Worm (Caenorhabditis elegans) whole organism, L4 larva: Measurements from ENCODE around the gene clec-185.
A peak's percentile ranks its signal among the peaks of the same experiment; 100 is the strongest.

Source experiments
- D1046.2 ChIP-seq: fragments of 200-800 bp; sonication (Bioruptor generic); IDR thresholded peaks from 2 replicates; pipeline ENCODE4 v1.3.6; 2022; ENCODE audit warnings: missing genetic modification characterization, missing compliant biosample characterization
- F49E8.2 ChIP-seq: sonication (generic microtip); optimal IDR thresholded peaks from 2 replicates; lab custom pipeline; 2016; ENCODE audit warnings: missing compliant biosample characterization, mild to moderate bottlenecking, missing genetic modification characterization, borderline replicate concordance
- T20F7.1 ChIP-seq: fragments of 200-800 bp; sonication (Bioruptor generic); optimal IDR thresholded peaks from 2 replicates; lab custom pipeline; 2018; ENCODE audit warnings: mild to moderate bottlenecking, missing genetic modification characterization, missing compliant biosample characterization
- Y105C5A.15 ChIP-seq: fragments of 200-800 bp; sonication (Bioruptor generic); IDR thresholded peaks from 2 replicates; pipeline ENCODE4 v1.3.6; 2022; ENCODE audit warnings: missing genetic modification characterization, missing compliant biosample characterization
- Y48G9A.11 ChIP-seq: fragments of 200-800 bp; sonication (Bioruptor generic); IDR thresholded peaks from 2 replicates; pipeline ENCODE4 v1.3.6; 2022; ENCODE audit warnings: missing genetic modification reagents, missing genetic modification characterization, missing compliant biosample characterization
- Y5F2A.4 ChIP-seq: fragments of 200-800 bp; sonication (Bioruptor generic); optimal IDR thresholded peaks from 2 replicates; lab custom pipeline; 2018; ENCODE audit warnings: mild to moderate bottlenecking, missing genetic modification characterization, missing compliant biosample characterization
- aha-1 ChIP-seq: fragments of 150-350 bp; peaks from one replicate; lab custom pipeline; 2014; ENCODE audit warnings: missing biosample characterization, missing genetic modification characterization
- aly-2 ChIP-seq: sonication (generic microtip); optimal IDR thresholded peaks from 2 replicates; lab custom pipeline; 2018; ENCODE audit warnings: missing biosample characterization, missing genetic modification characterization
- ama-1 ChIP-seq: fragments of 150-350 bp; optimal IDR thresholded peaks from 2 replicates; lab custom pipeline; 2014; ENCODE audit warnings: inconsistent platforms, mixed read lengths
- ceh-44 ChIP-seq: fragments of 200-800 bp; sonication (Bioruptor generic); IDR thresholded peaks from 2 replicates; pipeline ENCODE4 v1.3.6; 2022; ENCODE audit warnings: missing genetic modification reagents, missing genetic modification characterization, missing compliant biosample characterization
- daf-16 ChIP-seq, 3 experiments: sonication (generic microtip); optimal IDR thresholded peaks; 2 replicates each; lab custom pipeline; 2016 to 2017; ENCODE audit warnings: missing genetic modification characterization in 3 of 3, missing genetic modification reagents in 3 of 3, mild to moderate bottlenecking in 2 of 3, missing compliant biosample characterization in 2 of 3, missing biosample characterization in 1 of 3, moderate library complexity in 1 of 3
- daf-19 ChIP-seq: fragments of 200-800 bp; sonication (Bioruptor generic); conservative IDR thresholded peaks from 2 replicates; pipeline ENCODE4 v1.3.6; 2022; ENCODE audit warnings: missing genetic modification characterization, missing compliant biosample characterization
- dpl-1 ChIP-seq: fragments of 150-350 bp; optimal IDR thresholded peaks from 2 replicates; lab custom pipeline; 2014; ENCODE audit warnings: missing biosample characterization, missing genetic modification reagents, missing genetic modification characterization
- dve-1 ChIP-seq: sonication (generic microtip); optimal IDR thresholded peaks from 2 replicates; lab custom pipeline; 2017; ENCODE audit warnings: antibody characterized with exemption, mild to moderate bottlenecking, missing genetic modification characterization, missing compliant biosample characterization; ENCODE audit not compliant: insufficient read depth
- egl-43 ChIP-seq: fragments of 200-800 bp; sonication (Bioruptor generic); IDR thresholded peaks from 2 replicates; pipeline ENCODE4 v1.3.6; 2022; ENCODE audit warnings: missing genetic modification reagents, missing genetic modification characterization, missing compliant biosample characterization
- fkh-10 ChIP-seq: fragments of 150-350 bp; optimal IDR thresholded peaks from 2 replicates; lab custom pipeline; 2014; ENCODE audit warnings: missing biosample characterization, missing genetic modification reagents, missing genetic modification characterization
- hif-1 ChIP-seq, 2 experiments: sonication (generic microtip); optimal IDR thresholded peaks; 2 replicates each; lab custom pipeline; 2016 to 2017; ENCODE audit warnings: missing compliant biosample characterization in 2 of 2, missing genetic modification characterization in 2 of 2, missing genetic modification reagents in 2 of 2, missing genotype in 2 of 2, mild to moderate bottlenecking in 1 of 2
- hlh-30 ChIP-seq: sonication (generic microtip); optimal IDR thresholded peaks from 2 replicates; lab custom pipeline; 2017; ENCODE audit warnings: antibody characterized with exemption, mild to moderate bottlenecking, missing genetic modification characterization, missing compliant biosample characterization; ENCODE audit not compliant: insufficient read depth
- hmg-1.1 ChIP-seq: fragments of 200-800 bp; sonication (Bioruptor generic); IDR thresholded peaks from 2 replicates; pipeline ENCODE4 v1.3.6; 2022; ENCODE audit warnings: missing genetic modification reagents, missing genetic modification characterization, missing compliant biosample characterization
- lim-7 ChIP-seq: fragments of 200-800 bp; sonication (Bioruptor generic); IDR thresholded peaks from 2 replicates; pipeline ENCODE4 v1.3.6; 2022; ENCODE audit warnings: missing genetic modification characterization, missing compliant biosample characterization
- lin-15B ChIP-seq: fragments of 150-350 bp; sonication (generic microtip); optimal IDR thresholded peaks from 3 replicates; lab custom pipeline; 2014; ENCODE audit warnings: missing biosample characterization, missing genetic modification characterization
- lin-38 ChIP-seq: fragments of 200-800 bp; sonication (Bioruptor generic); IDR thresholded peaks from 2 replicates; pipeline ENCODE4 v1.3.6; 2022; ENCODE audit warnings: missing genetic modification reagents, missing genetic modification characterization, missing compliant biosample characterization
- lsy-2 ChIP-seq, 2 experiments: fragments of 150-350 bp in 1 of 2; sonication (generic microtip) in 1 of 2; optimal IDR thresholded peaks; 2 replicates each; lab custom pipeline; 2014 to 2017; ENCODE audit warnings: missing biosample characterization in 2 of 2, missing genetic modification characterization in 2 of 2
- mes-2 ChIP-seq: sonication (generic microtip); optimal IDR thresholded peaks from 2 replicates; lab custom pipeline; 2016; ENCODE audit warnings: missing genotype, mild to moderate bottlenecking, missing genetic modification characterization, missing compliant biosample characterization; ENCODE audit not compliant: poor library complexity, severe bottlenecking
- mxl-2 ChIP-seq: fragments of 200-800 bp; sonication (Bioruptor generic); conservative IDR thresholded peaks from 2 replicates; pipeline ENCODE4 v1.3.6; 2022; ENCODE audit warnings: missing genetic modification reagents, missing genetic modification characterization, missing compliant biosample characterization
- nhr-102 ChIP-seq: sonication (generic microtip); optimal IDR thresholded peaks from 2 replicates; lab custom pipeline; 2016; ENCODE audit warnings: mild to moderate bottlenecking, missing genetic modification characterization, moderate library complexity, missing compliant biosample characterization
- nhr-111 ChIP-seq: fragments of 200-800 bp; sonication (Bioruptor generic); optimal IDR thresholded peaks from 2 replicates; lab custom pipeline; 2018; ENCODE audit warnings: mild to moderate bottlenecking, missing genetic modification characterization, missing compliant biosample characterization
- php-3 ChIP-seq: fragments of 200-800 bp; sonication (Bioruptor generic); IDR thresholded peaks from 2 replicates; pipeline ENCODE4 v1.3.6; 2022; ENCODE audit warnings: missing genetic modification reagents, missing genetic modification characterization, missing compliant biosample characterization
- rbr-2 ChIP-seq: sonication (generic microtip); optimal IDR thresholded peaks from 2 replicates; lab custom pipeline; 2016; ENCODE audit warnings: missing genotype, missing genetic modification characterization, missing compliant biosample characterization
- saeg-2 ChIP-seq: fragments of 200-800 bp; sonication (Bioruptor generic); IDR thresholded peaks from 2 replicates; pipeline ENCODE4 v1.3.6; 2022; ENCODE audit warnings: missing genetic modification reagents, missing genetic modification characterization, missing compliant biosample characterization
- set-16 ChIP-seq: fragments of 200-800 bp; sonication (Bioruptor generic); IDR thresholded peaks from 2 replicates; pipeline ENCODE4 v1.3.6; 2022; ENCODE audit warnings: missing genetic modification reagents, missing genetic modification characterization, missing compliant biosample characterization
- tag-97 ChIP-seq: fragments of 200-800 bp; sonication (Bioruptor generic); IDR thresholded peaks from 2 replicates; pipeline ENCODE4 v1.3.6; 2022; ENCODE audit warnings: missing genetic modification characterization, missing compliant biosample characterization
- unc-130 ChIP-seq: sonication (generic microtip); optimal IDR thresholded peaks from 2 replicates; lab custom pipeline; 2016; ENCODE audit warnings: missing genetic modification reagents, missing genetic modification characterization, missing compliant biosample characterization
- zfp-2 ChIP-seq: sonication (generic microtip); optimal IDR thresholded peaks from 2 replicates; lab custom pipeline; 2016; ENCODE audit warnings: mild to moderate bottlenecking, missing genetic modification characterization, missing compliant biosample characterization
- zfp-3 ChIP-seq: fragments of 200-800 bp; sonication (Bioruptor generic); conservative IDR thresholded peaks from 2 replicates; pipeline ENCODE4 v1.3.6; 2022; ENCODE audit warnings: missing genetic modification reagents, missing genetic modification characterization, missing compliant biosample characterization
- zip-11 ChIP-seq: fragments of 200-800 bp; sonication (Bioruptor generic); IDR thresholded peaks from 2 replicates; pipeline ENCODE4 v1.3.6; 2022; ENCODE audit warnings: missing genetic modification characterization, missing compliant biosample characterization
- zip-2 ChIP-seq: fragments of 150-350 bp; optimal IDR thresholded peaks from 2 replicates; lab custom pipeline; 2014; ENCODE audit warnings: missing biosample characterization, missing genetic modification characterization
- ztf-11 ChIP-seq: fragments of 150-350 bp; optimal IDR thresholded peaks from 2 replicates; lab custom pipeline; 2014; ENCODE audit warnings: missing biosample characterization, missing genetic modification characterization
- ztf-7 ChIP-seq: fragments of 150-350 bp; optimal IDR thresholded peaks from 2 replicates; lab custom pipeline; 2014; ENCODE audit warnings: missing biosample characterization, missing genetic modification characterization

clec-185 gene

DNA sequence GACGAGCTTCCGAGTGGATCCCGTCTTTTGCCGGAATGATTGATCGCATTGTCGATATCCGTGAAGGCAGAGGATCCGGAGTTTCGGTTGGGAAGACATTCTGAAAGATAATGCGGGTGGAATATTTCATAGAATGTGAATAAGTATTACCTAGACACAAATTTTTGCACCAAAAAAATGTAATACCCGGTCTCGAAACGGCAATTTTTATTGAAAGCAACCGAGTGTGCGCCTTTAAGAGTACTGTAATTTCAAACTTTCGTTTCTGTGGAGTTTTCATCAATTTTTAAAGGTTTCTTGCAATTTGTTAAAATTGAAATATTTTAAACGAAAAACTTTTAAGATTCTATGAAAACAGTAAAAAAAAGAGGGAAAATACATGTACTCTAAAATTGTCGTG is 5.5 kb downstream of the clec-185 start, which contains the start of gene C25G4.2:
C25G4.2 (minus strand) TSS at position 100 of the 400 bp plus-strand sequence.
- TF ChIP-seq nhr-111 (GFP tag; lab: Kevin White, UChicago) (no peak), zfp-3 (no peak), F49E8.2 (tag; lab: Kevin White, UChicago) (no peak), aha-1 (peak; percentile 96)
- TF ChIP-seq, all 104 proteins: peak for 1

DNA sequence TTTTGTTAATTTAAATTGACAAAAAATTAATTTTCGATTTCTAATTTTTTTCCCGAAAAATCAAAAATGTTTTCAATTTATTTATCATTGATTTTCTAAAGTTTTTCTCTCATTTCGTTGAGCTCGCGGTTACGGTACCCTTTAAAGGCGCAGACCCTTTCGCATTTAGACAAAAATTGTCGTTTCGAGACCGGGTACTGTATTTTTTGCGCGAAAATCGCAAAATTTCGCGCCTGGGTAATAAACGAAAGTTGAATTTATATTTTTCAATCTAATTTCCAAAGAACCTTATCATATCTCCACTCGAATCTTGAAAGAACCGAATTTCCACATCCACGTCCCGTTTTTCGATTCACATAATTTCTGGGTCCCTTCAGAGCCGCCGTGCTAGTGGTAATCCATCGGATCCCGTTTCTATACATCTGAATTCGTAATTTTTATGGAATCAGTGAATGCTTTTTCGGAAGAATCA is 7.0 kb downstream of the clec-185 start, which contains the start of gene C25G4.3:
C25G4.3 (minus strand) TSS at position 422 of the 472 bp plus-strand sequence.
- no peak for TF ChIP-seq hmg-1.1
- TF ChIP-seq ceh-44 (GFP tag; lab: Robert Waterston, UW), result no peak
- TF ChIP-seq rbr-2 (tag; lab: Kevin White, UChicago), result no peak
- no peak for TF ChIP-seq set-16 (GFP tag; lab: Robert Waterston, UW)
- no peak for TF ChIP-seq dve-1 (tag; lab: Kevin White, UChicago)
- no peak for TF ChIP-seq lin-15B (tag; lab: Kevin White, UChicago)
- TF ChIP-seq nhr-102 (tag; lab: Kevin White, UChicago), result no peak
- TF ChIP-seq lim-7, result no peak
- TF ChIP-seq unc-130 (GFP tag; lab: Kevin White, UChicago), result no peak
- no peak for TF ChIP-seq lsy-2 (tag; optimal IDR thresholded peaks at IDR 0.05; lab: Kevin White, UChicago)
- no peak for TF ChIP-seq Y5F2A.4 (GFP tag; lab: Kevin White, UChicago)
- no peak for TF ChIP-seq daf-19 (GFP tag; lab: Robert Waterston, UW)
- TF ChIP-seq saeg-2 (GFP tag; lab: Robert Waterston, UW), result no peak

DNA sequence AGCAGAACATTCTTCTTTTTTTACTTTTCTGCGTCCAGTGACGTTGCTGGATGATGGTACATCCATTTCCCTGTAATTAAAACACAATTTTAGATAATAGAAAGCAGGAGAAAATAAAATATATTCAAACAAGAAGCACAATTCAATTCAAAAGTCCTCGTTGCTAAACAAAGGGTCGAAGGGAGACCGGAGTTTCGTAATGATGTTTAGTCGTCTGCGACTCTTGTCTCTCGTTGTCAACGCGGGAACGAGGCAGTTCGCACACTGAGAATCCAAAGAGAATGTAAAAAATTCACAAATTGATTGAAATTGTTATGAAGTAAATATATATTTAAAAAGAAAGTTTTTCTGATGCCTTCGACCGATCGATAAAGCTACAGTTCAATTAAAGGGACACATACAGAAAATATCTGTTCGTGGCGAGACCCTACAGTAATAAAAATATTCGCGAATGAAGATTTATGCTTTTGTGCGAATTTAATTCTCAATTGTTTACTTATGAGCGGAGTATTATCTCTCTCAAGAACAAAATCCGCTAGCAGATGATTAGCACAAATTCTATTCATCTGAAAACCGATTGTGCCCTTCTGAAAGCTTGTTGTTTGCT is 12.9 kb downstream of the clec-185 start, which contains the start of gene dpy-26:
dpy-26 (minus strand) TSS at position 111 of the 607 bp plus-strand sequence.
- no peak for TF ChIP-seq D1046.2
- peak; percentile 60 for TF ChIP-seq mes-2 (tag; lab: Kevin White, UChicago)
- TF ChIP-seq F49E8.2 (tag; lab: Kevin White, UChicago), result peak; percentile 20
- TF ChIP-seq dpl-1 (GFP tag; lab: Kevin White, UChicago), result peak; percentile 45
- peak; percentile 95 for TF ChIP-seq T20F7.1
- no peak for TF ChIP-seq daf-16 (GFP tag; optimal IDR thresholded peaks at IDR 0.05; lab: Kevin White, UChicago)
- no peak for TF ChIP-seq daf-16 (tag; optimal IDR thresholded peaks at IDR 0.05; lab: Kevin White, UChicago)
- TF ChIP-seq fkh-10 (GFP tag; lab: Kevin White, UChicago), result peak; percentile 3

DNA sequence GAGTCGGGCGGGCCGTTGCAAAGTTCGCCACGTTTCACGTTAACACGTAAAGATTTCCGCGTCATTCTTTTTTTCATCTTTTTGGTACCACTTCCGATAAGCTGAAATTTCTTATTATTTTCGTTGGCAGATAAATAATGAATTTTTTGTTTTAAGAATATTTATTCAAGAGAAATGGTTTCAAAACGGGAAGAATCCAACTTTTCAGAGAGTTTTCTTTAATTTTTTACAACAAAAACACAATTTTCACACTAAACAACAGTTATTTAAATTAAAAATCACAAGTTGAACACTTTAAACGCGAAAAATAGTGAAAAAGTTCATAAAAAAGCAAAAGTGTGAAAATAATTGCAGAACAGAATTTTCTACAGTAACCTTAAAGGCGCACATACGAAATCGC is 15.7 kb downstream of the clec-185 start, which contains the start of gene spe-44:
spe-44 (minus strand) TSS at position 101 of the 400 bp plus-strand sequence.
- TF ChIP-seq egl-43 (GFP tag; lab: Robert Waterston, UW) (no peak), Y105C5A.15 (no peak)

DNA sequence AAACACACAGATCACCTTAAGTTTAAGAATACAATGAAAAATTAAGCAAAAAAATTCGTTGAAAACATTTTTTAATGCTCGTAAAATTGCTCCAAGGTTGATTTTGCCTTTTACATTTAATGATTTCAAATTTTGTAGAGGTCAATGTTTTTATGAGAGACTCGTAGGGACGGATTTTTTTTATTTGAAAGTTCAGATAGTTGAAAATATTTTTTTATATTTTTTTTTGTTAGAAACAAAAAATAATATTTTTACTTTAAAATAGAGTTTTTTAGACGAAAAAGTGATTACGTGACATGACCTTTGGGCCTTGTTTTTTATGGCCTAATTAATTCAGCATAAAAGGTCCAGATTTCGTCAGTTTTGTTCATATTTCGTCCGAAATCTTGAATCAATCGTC is 16.3 kb downstream of the clec-185 start, which contains the start of gene smz-1:
smz-1 (plus strand) TSS at position 301 of the 400 bp plus-strand sequence.
- TF ChIP-seq Y48G9A.11 (no peak), zfp-3 (no peak), dpl-1 (GFP tag; lab: Kevin White, UChicago) (no peak), mes-2 (tag; lab: Kevin White, UChicago) (no peak), mxl-2 (GFP tag; lab: Robert Waterston, UW) (no peak), hif-1 (tag; optimal IDR thresholded peaks at IDR 0.05; lab: Kevin White, UChicago) (no peak), zip-11 (GFP tag; lab: Robert Waterston, UW) (no peak), T20F7.1 (no peak), ztf-11 (tag; lab: Kevin White, UChicago) (no peak), hlh-30 (tag; lab: Kevin White, UChicago) (no peak), aly-2 (tag; lab: Kevin White, UChicago) (no peak), ztf-7 (tag; lab: Kevin White, UChicago) (no peak), php-3 (GFP tag; lab: Robert Waterston, UW) (no peak), tag-97 (GFP tag; lab: Robert Waterston, UW) (no peak), zfp-2 (tag; lab: Kevin White, UChicago) (no peak), ama-1 (lab: Kevin White, UChicago) (no peak), zip-2 (tag; lab: Kevin White, UChicago) (no peak), lin-38 (GFP tag; lab: Robert Waterston, UW) (no peak)
